Fruit fly (Drosophila melanogaster) whole organism, embryonic: ENCODE measurements around the gene CG6005.

Source experiments
- Asciz ChIP-seq: fragments of 200-800 bp; sonication (Bioruptor generic); optimal IDR thresholded peaks from 2 replicates; lab custom pipeline; 2017; ENCODE audit warnings: missing biosample characterization, mild to moderate bottlenecking, missing genetic modification characterization, missing genetic modification reagents
- Atf-2 ChIP-seq: fragments of 200-800 bp; sonication (Bioruptor generic); optimal IDR thresholded peaks from 2 replicates; lab custom pipeline; 2016; ENCODE audit warnings: missing biosample characterization, missing genetic modification characterization
- BtbVII ChIP-seq: fragments of 200-800 bp; sonication (Bioruptor generic); optimal IDR thresholded peaks from 3 replicates; lab custom pipeline; 2017; ENCODE audit warnings: missing biosample characterization, mild to moderate bottlenecking, missing genetic modification characterization
- Bteb2 ChIP-seq: fragments of 200-800 bp; sonication (Bioruptor generic); optimal IDR thresholded peaks from 2 replicates; lab custom pipeline; 2016; ENCODE audit warnings: missing biosample characterization, missing genetic modification characterization
- CG10147 ChIP-seq: fragments of 200-800 bp; sonication (Bioruptor generic); optimal IDR thresholded peaks from 2 replicates; lab custom pipeline; 2019; ENCODE audit warnings: missing biosample characterization, mild to moderate bottlenecking, missing genetic modification characterization, moderate library complexity
- CG10274 ChIP-seq: fragments of 200-800 bp; sonication (Bioruptor generic); optimal IDR thresholded peaks from 3 replicates; lab custom pipeline; 2017; ENCODE audit warnings: missing biosample characterization, mild to moderate bottlenecking, missing genetic modification characterization
- CG11504 ChIP-seq: fragments of 200-800 bp; sonication (Bioruptor generic); optimal IDR thresholded peaks from 3 replicates; lab custom pipeline; 2019; ENCODE audit warnings: missing biosample characterization, mild to moderate bottlenecking, missing genetic modification characterization, moderate library complexity
- CG11723 ChIP-seq: fragments of 200-800 bp; sonication (Bioruptor generic); optimal IDR thresholded peaks from 2 replicates; lab custom pipeline; 2017; ENCODE audit warnings: missing biosample characterization, mild to moderate bottlenecking, missing genetic modification characterization
- CG12236 ChIP-seq: fragments of 200-800 bp; sonication (Bioruptor generic); optimal IDR thresholded peaks from 2 replicates; lab custom pipeline; 2016; ENCODE audit warnings: missing biosample characterization, missing genetic modification characterization
- CG15011 ChIP-seq: fragments of 200-800 bp; sonication (Bioruptor generic); optimal IDR thresholded peaks from 3 replicates; lab custom pipeline; 2018; ENCODE audit warnings: missing biosample characterization, mild to moderate bottlenecking, missing genetic modification characterization
- CG15073 ChIP-seq: fragments of 200-800 bp; sonication (Bioruptor generic); optimal IDR thresholded peaks from 2 replicates; lab custom pipeline; 2016; ENCODE audit warnings: missing biosample characterization, missing genetic modification characterization
- CG1529 ChIP-seq: fragments of 200-800 bp; sonication (Bioruptor generic); optimal IDR thresholded peaks from 3 replicates; lab custom pipeline; 2018; ENCODE audit warnings: missing biosample characterization, missing genetic modification characterization
- CG15601 ChIP-seq: fragments of 200-800 bp; sonication (Bioruptor generic); optimal IDR thresholded peaks from 3 replicates; lab custom pipeline; 2019; ENCODE audit warnings: missing biosample characterization, mild to moderate bottlenecking, missing genetic modification characterization, moderate library complexity
- CG16779 ChIP-seq: fragments of 200-800 bp; sonication (Bioruptor generic); IDR thresholded peaks from 2 replicates; pipeline ENCODE4 v1.3.6; 2022; ENCODE audit warnings: missing biosample characterization, missing genetic modification characterization
- CG17612 ChIP-seq: fragments of 200-800 bp; sonication (Bioruptor generic); IDR thresholded peaks from 2 replicates; pipeline ENCODE4 v1.3.6; 2022; ENCODE audit warnings: missing biosample characterization, missing genetic modification characterization
- CG18599 ChIP-seq: fragments of 200-800 bp; sonication (Bioruptor generic); optimal IDR thresholded peaks from 3 replicates; lab custom pipeline; 2017; ENCODE audit warnings: missing biosample characterization, missing genetic modification characterization, mild to moderate bottlenecking, moderate library complexity, missing genetic modification reagents
- CG2875 ChIP-seq: fragments of 200-800 bp; sonication (Bioruptor generic); optimal IDR thresholded peaks from 2 replicates; lab custom pipeline; 2017; ENCODE audit warnings: missing biosample characterization, mild to moderate bottlenecking, missing genetic modification characterization, missing genetic modification reagents
- CG31365 ChIP-seq: fragments of 200-800 bp; sonication (Bioruptor generic); optimal IDR thresholded peaks from 2 replicates; lab custom pipeline; 2018; ENCODE audit warnings: missing biosample characterization, mild to moderate bottlenecking, missing genetic modification characterization
- CG3163 ChIP-seq: fragments of 200-800 bp; sonication (Bioruptor generic); optimal IDR thresholded peaks from 3 replicates; lab custom pipeline; 2016; ENCODE audit warnings: missing biosample characterization, missing genetic modification characterization
- CG6689 ChIP-seq: fragments of 200-800 bp; sonication (Bioruptor generic); IDR thresholded peaks from 2 replicates; pipeline ENCODE4 v1.3.6; 2022; ENCODE audit warnings: missing biosample characterization, missing genetic modification characterization
- CG7271 ChIP-seq: fragments of 200-800 bp; sonication (Bioruptor generic); optimal IDR thresholded peaks from 2 replicates; lab custom pipeline; 2018; ENCODE audit warnings: missing biosample characterization, mild to moderate bottlenecking, missing genetic modification characterization, moderate library complexity
- CG7372 ChIP-seq: fragments of 200-800 bp; sonication (Bioruptor generic); IDR thresholded peaks from 2 replicates; pipeline ENCODE4 v1.3.6; 2022; ENCODE audit warnings: missing biosample characterization, missing genetic modification characterization
- CG8281 ChIP-seq: fragments of 200-800 bp; sonication (Bioruptor generic); optimal IDR thresholded peaks from 2 replicates; lab custom pipeline; 2018; ENCODE audit warnings: missing biosample characterization, mild to moderate bottlenecking, missing genetic modification characterization, moderate library complexity
- D19A ChIP-seq: fragments of 200-800 bp; optimal IDR thresholded peaks from 3 replicates; lab custom pipeline; 2019; ENCODE audit warnings: missing biosample characterization, mild to moderate bottlenecking, missing genetic modification characterization, moderate library complexity
- E2f1 ChIP-seq: fragments of 200-800 bp; sonication (Bioruptor generic); IDR thresholded peaks from 2 replicates; pipeline ENCODE4 v1.3.6; 2022; ENCODE audit warnings: missing biosample characterization, missing genetic modification characterization
- Elba2 ChIP-seq: fragments of 200-800 bp; sonication (Bioruptor generic); optimal IDR thresholded peaks from 3 replicates; lab custom pipeline; 2016; ENCODE audit warnings: missing biosample characterization, missing genetic modification characterization
- Meics ChIP-seq: fragments of 200-800 bp; sonication (Bioruptor generic); optimal IDR thresholded peaks from 2 replicates; lab custom pipeline; 2017; ENCODE audit warnings: missing biosample characterization, mild to moderate bottlenecking, missing genetic modification characterization
- Mes4 ChIP-seq: fragments of 200-800 bp; sonication (Bioruptor generic); optimal IDR thresholded peaks from 2 replicates; lab custom pipeline; 2016; ENCODE audit warnings: missing biosample characterization, missing genetic modification characterization
- Mrtf ChIP-seq: fragments of 200-800 bp; sonication (Bioruptor generic); IDR thresholded peaks from 3 replicates; pipeline ENCODE4 v1.3.6; 2022; ENCODE audit warnings: missing biosample characterization, missing genetic modification characterization
- NFAT ChIP-seq: fragments of 200-800 bp; sonication (Bioruptor generic); IDR thresholded peaks from 2 replicates; pipeline ENCODE4 v1.3.6; 2022; ENCODE audit warnings: missing biosample characterization, missing genetic modification characterization
- Scr ChIP-seq: fragments of 200-800 bp; sonication (Bioruptor generic); IDR thresholded peaks from 2 replicates; pipeline ENCODE4 v1.3.6; 2022; ENCODE audit warnings: missing biosample characterization, missing genetic modification characterization; ENCODE audit not compliant: partially characterized antibody
- Side ChIP-seq: fragments of 200-800 bp; sonication (Bioruptor generic); optimal IDR thresholded peaks from 2 replicates; lab custom pipeline; 2016; ENCODE audit warnings: missing biosample characterization, missing genetic modification characterization
- ase ChIP-seq: fragments of 200-800 bp; sonication (Bioruptor generic); IDR thresholded peaks from 3 replicates; pipeline ENCODE4 v1.3.6; 2022; ENCODE audit warnings: missing biosample characterization, missing genetic modification characterization
- ash1 ChIP-seq: fragments of 200-800 bp; sonication (Bioruptor generic); optimal IDR thresholded peaks from 2 replicates; lab custom pipeline; 2018; ENCODE audit warnings: missing biosample characterization, mild to moderate bottlenecking, missing genetic modification characterization
- bbx ChIP-seq: fragments of 200-800 bp; sonication (Bioruptor generic); IDR thresholded peaks from 2 replicates; pipeline ENCODE4 v1.3.6; 2022; ENCODE audit warnings: missing biosample characterization, missing genetic modification characterization; ENCODE audit not compliant: partially characterized antibody
- bcd ChIP-seq: fragments of 200-800 bp; sonication (Bioruptor generic); optimal IDR thresholded peaks from 2 replicates; lab custom pipeline; 2017; ENCODE audit warnings: missing biosample characterization, mild to moderate bottlenecking, missing genetic modification characterization
- chm ChIP-seq: fragments of 200-800 bp; sonication (Bioruptor generic); IDR thresholded peaks from 2 replicates; pipeline ENCODE4 v1.3.6; 2022; ENCODE audit warnings: missing biosample characterization, missing genetic modification characterization
- dmrt11E ChIP-seq: fragments of 200-800 bp; sonication (Bioruptor generic); optimal IDR thresholded peaks from 3 replicates; lab custom pipeline; 2018; ENCODE audit warnings: missing biosample characterization, mild to moderate bottlenecking, missing genetic modification characterization, moderate library complexity
- fd3F ChIP-seq: fragments of 200-800 bp; sonication (Bioruptor generic); optimal IDR thresholded peaks from 2 replicates; lab custom pipeline; 2018; ENCODE audit warnings: missing biosample characterization, mild to moderate bottlenecking, missing genetic modification characterization, moderate library complexity
- gt ChIP-seq: fragments of 200-800 bp; sonication (Bioruptor generic); IDR thresholded peaks from 2 replicates; pipeline ENCODE4 v1.3.6; 2022; ENCODE audit warnings: missing biosample characterization, missing genetic modification characterization
- hb ChIP-seq: fragments of 200-800 bp; sonication (Bioruptor generic); IDR thresholded peaks from 3 replicates; pipeline ENCODE4 v1.3.6; 2022; ENCODE audit warnings: missing biosample characterization, missing genetic modification characterization; ENCODE audit not compliant: partially characterized antibody
- mam ChIP-seq: fragments of 200-800 bp; sonication (Bioruptor generic); optimal IDR thresholded peaks from 3 replicates; lab custom pipeline; 2016; ENCODE audit warnings: missing biosample characterization, missing genetic modification characterization
- pfk ChIP-seq: fragments of 200-800 bp; sonication (Bioruptor generic); optimal IDR thresholded peaks from 2 replicates; lab custom pipeline; 2018; ENCODE audit warnings: missing biosample characterization, mild to moderate bottlenecking, missing genetic modification characterization, moderate library complexity
- phol ChIP-seq: fragments of 200-800 bp; sonication (Bioruptor generic); optimal IDR thresholded peaks from 3 replicates; lab custom pipeline; 2018; ENCODE audit warnings: missing biosample characterization, mild to moderate bottlenecking, missing genetic modification characterization, moderate library complexity
- slp2 ChIP-seq: fragments of 200-800 bp; sonication (Bioruptor generic); optimal IDR thresholded peaks from 2 replicates; lab custom pipeline; 2016; ENCODE audit warnings: missing biosample characterization, missing genetic modification characterization
- sqz ChIP-seq: fragments of 200-800 bp; sonication (Bioruptor generic); optimal IDR thresholded peaks from 3 replicates; lab custom pipeline; 2018; ENCODE audit warnings: missing biosample characterization, mild to moderate bottlenecking, missing genetic modification characterization
- vfl ChIP-seq: fragments of 200-800 bp; sonication (Bioruptor generic); optimal IDR thresholded peaks from 2 replicates; lab custom pipeline; 2016; ENCODE audit warnings: missing biosample characterization, missing genetic modification characterization
- vvl ChIP-seq: fragments of 200-800 bp; sonication (Bioruptor generic); IDR thresholded peaks from 2 replicates; pipeline ENCODE4 v1.3.6; 2022; ENCODE audit warnings: missing biosample characterization, missing genetic modification characterization
- zfh1 ChIP-seq: fragments of 200-800 bp; sonication (Bioruptor generic); IDR thresholded peaks from 3 replicates; pipeline ENCODE4 v1.3.6; 2022; ENCODE audit warnings: missing biosample characterization, missing genetic modification characterization

Gene CG6005

DNA sequence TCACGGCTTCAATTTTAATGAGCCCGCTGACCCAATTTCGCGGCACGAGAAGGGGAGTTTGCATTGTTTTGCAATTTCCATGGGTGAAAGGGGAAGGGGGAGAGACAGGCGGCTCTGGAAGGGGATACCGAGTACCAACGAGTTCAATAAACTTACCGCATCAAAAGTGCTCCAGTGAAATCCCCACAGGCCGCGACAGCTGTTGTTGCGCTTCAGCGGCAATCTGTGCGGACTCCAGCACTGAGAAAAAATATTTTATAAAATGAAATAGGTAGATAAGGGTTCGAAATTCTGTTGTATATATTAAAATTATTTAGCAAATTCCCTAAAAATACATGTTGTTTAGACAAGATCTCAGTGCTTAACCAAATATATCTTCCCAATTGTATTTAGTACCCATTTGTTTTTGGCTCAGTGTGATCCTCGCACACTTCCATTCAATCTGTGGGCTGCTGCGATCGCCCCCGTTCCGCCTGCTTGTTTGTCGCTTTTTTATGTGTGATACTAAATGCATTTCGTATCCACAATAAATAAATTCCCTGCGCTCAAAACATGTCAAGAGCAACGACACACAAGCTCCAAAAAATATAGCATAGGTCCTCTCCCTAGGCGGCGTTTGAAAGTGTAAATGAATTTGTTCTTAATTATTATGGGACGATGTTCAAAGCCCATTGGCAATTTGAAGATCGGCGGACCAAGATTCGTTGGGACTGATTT is 28.1 kb downstream of the CG6005 start (continued):
- TF ChIP-seq phol (tag; lab: Kevin White, UChicago) (peak; percentile 91), hb (GFP tag; lab: Robert Waterston, UW) (no peak), Elba2 (GFP tag; lab: Kevin White, UChicago) (no peak), fd3F (GFP tag; lab: Kevin White, UChicago) (peak; percentile 15), Bteb2 (peak; percentile 23), pfk (GFP tag; lab: Kevin White, UChicago) (no peak), CG17612 (GFP tag; lab: Robert Waterston, UW) (0 out of 2 replicates have a peak, but pooled peaks have one; percentile 27), gt (GFP tag; lab: Robert Waterston, UW) (peak; percentile 22; the same call in 1 of the 2 replicates), CG16779 (GFP tag; lab: Robert Waterston, UW) (no peak), BtbVII (GFP tag; lab: Kevin White, UChicago) (peak; percentile 62), bbx (GFP tag; lab: Robert Waterston, UW) (no peak), mam (GFP tag; lab: Kevin White, UChicago) (peak; percentile 40), CG7372 (no peak), CG2875 (GFP tag; lab: Kevin White, UChicago) (peak; percentile 84), chm (GFP tag; lab: Robert Waterston, UW) (no peak), D19A (tag; lab: Kevin White, UChicago) (peak; percentile 77), CG15073 (GFP tag; lab: Kevin White, UChicago) (no peak), CG15011 (GFP tag; lab: Kevin White, UChicago) (peak; percentile 32), CG6689 (GFP tag; lab: Robert Waterston, UW) (peak; percentile 86), Side (GFP tag; lab: Kevin White, UChicago) (peak; percentile 28), dmrt11E (peak; percentile 83), CG7271 (tag; lab: Kevin White, UChicago) (peak; percentile 12), CG11723 (GFP tag; lab: Kevin White, UChicago) (peak; percentile 62), CG3163 (no peak), CG1529 (peak; percentile 87), slp2 (peak; percentile 59), CG8281 (tag; lab: Kevin White, UChicago) (peak; percentile 24), CG10147 (GFP tag; lab: Kevin White, UChicago) (peak; percentile 47), bcd (GFP tag; lab: Kevin White, UChicago) (peak; percentile 74), sqz (GFP tag; lab: Kevin White, UChicago) (peak; percentile 28), vfl (GFP tag; lab: Kevin White, UChicago) (no peak), Scr (GFP tag; lab: Robert Waterston, UW) (no peak), ase (GFP tag; lab: Robert Waterston, UW) (peak; percentile 88), CG11504 (tag; lab: Kevin White, UChicago) (peak; percentile 89), ash1 (GFP tag; lab: Kevin White, UChicago) (no peak), CG18599 (GFP tag; lab: Kevin White, UChicago) (peak; percentile 62), Mrtf (GFP tag; lab: Robert Waterston, UW) (peak; percentile 55; the same call in 1 of the 3 replicates), CG15601 (tag; lab: Kevin White, UChicago) (peak; percentile 73), zfh1 (peak; percentile 84), Atf-2 (GFP tag; lab: Kevin White, UChicago) (peak; percentile 56), Mes4 (peak; percentile 49), CG12236 (GFP tag; lab: Kevin White, UChicago) (peak; percentile 44), Asciz (peak; percentile 89), vvl (GFP tag; lab: Robert Waterston, UW) (peak; percentile 85), CG31365 (no peak), CG10274 (peak; percentile 29), E2f1 (GFP tag; lab: Robert Waterston, UW) (peak; percentile 68), Meics (peak; percentile 2), NFAT (GFP tag; lab: Robert Waterston, UW) (no peak)
